Worm (Caenorhabditis elegans) whole organism, L4 larva: ENCODE data around the gene lis-1.
A peak's percentile ranks its signal among the peaks of the same experiment; 100 is the strongest.

Experiments used
- D1046.2 ChIP-seq: fragments of 200-800 bp; sonication (Bioruptor generic); IDR thresholded peaks from 2 replicates; pipeline ENCODE4 v1.3.6; 2022; ENCODE audit warnings: missing genetic modification characterization, missing compliant biosample characterization
- T26A8.4 ChIP-seq: fragments of 200-800 bp; sonication (Bioruptor generic); IDR thresholded peaks from 2 replicates; pipeline ENCODE4 v1.3.6; 2022; ENCODE audit warnings: missing genetic modification characterization, missing compliant biosample characterization
- Y5F2A.4 ChIP-seq: fragments of 200-800 bp; sonication (Bioruptor generic); optimal IDR thresholded peaks from 2 replicates; lab custom pipeline; 2018; ENCODE audit warnings: mild to moderate bottlenecking, missing genetic modification characterization, missing compliant biosample characterization
- aha-1 ChIP-seq: fragments of 150-350 bp; peaks from one replicate; lab custom pipeline; 2014; ENCODE audit warnings: missing biosample characterization, missing genetic modification characterization
- ceh-32 ChIP-seq: sonication (generic microtip); optimal IDR thresholded peaks from 2 replicates; lab custom pipeline; 2016; ENCODE audit warnings: mild to moderate bottlenecking, missing genetic modification characterization, missing compliant biosample characterization; ENCODE audit not compliant: poor library complexity
- ces-1 ChIP-seq: fragments of 150-350 bp; sonication (generic microtip); optimal IDR thresholded peaks from 4 replicates; lab custom pipeline; 2014; ENCODE audit warnings: missing biosample characterization, missing genetic modification reagents, missing genetic modification characterization
- ctbp-1 ChIP-seq: fragments of 200-800 bp; sonication (Bioruptor generic); IDR thresholded peaks from 2 replicates; pipeline ENCODE4 v1.3.6; 2022; ENCODE audit warnings: missing genetic modification reagents, missing genetic modification characterization, missing compliant biosample characterization
- daf-16 ChIP-seq, 3 experiments: sonication (generic microtip); optimal IDR thresholded peaks; 2 replicates each; lab custom pipeline; 2016 to 2017; ENCODE audit warnings: missing genetic modification characterization in 3 of 3, missing genetic modification reagents in 3 of 3, mild to moderate bottlenecking in 2 of 3, missing compliant biosample characterization in 2 of 3, missing biosample characterization in 1 of 3, moderate library complexity in 1 of 3
- daf-8 ChIP-seq: fragments of 200-800 bp; sonication (Bioruptor generic); IDR thresholded peaks from 2 replicates; pipeline ENCODE4 v1.3.6; 2022; ENCODE audit warnings: missing genetic modification characterization, missing compliant biosample characterization
- dmd-6 ChIP-seq: fragments of 200-800 bp; sonication (Bioruptor generic); IDR thresholded peaks from 2 replicates; pipeline ENCODE4 v1.3.6; 2022; ENCODE audit warnings: missing genetic modification reagents, missing genetic modification characterization, missing compliant biosample characterization
- dve-1 ChIP-seq: sonication (generic microtip); optimal IDR thresholded peaks from 2 replicates; lab custom pipeline; 2017; ENCODE audit warnings: antibody characterized with exemption, mild to moderate bottlenecking, missing genetic modification characterization, missing compliant biosample characterization; ENCODE audit not compliant: insufficient read depth
- egl-43 ChIP-seq: fragments of 200-800 bp; sonication (Bioruptor generic); IDR thresholded peaks from 2 replicates; pipeline ENCODE4 v1.3.6; 2022; ENCODE audit warnings: missing genetic modification reagents, missing genetic modification characterization, missing compliant biosample characterization
- hif-1 ChIP-seq, 2 experiments: sonication (generic microtip); optimal IDR thresholded peaks; 2 replicates each; lab custom pipeline; 2016 to 2017; ENCODE audit warnings: missing compliant biosample characterization in 2 of 2, missing genetic modification characterization in 2 of 2, missing genetic modification reagents in 2 of 2, missing genotype in 2 of 2, mild to moderate bottlenecking in 1 of 2
- hlh-11 ChIP-seq: fragments of 200-800 bp; sonication (Bioruptor generic); optimal IDR thresholded peaks from 2 replicates; lab custom pipeline; 2018; ENCODE audit warnings: mild to moderate bottlenecking, missing genetic modification characterization, missing compliant biosample characterization
- hlh-30 ChIP-seq: sonication (generic microtip); optimal IDR thresholded peaks from 2 replicates; lab custom pipeline; 2017; ENCODE audit warnings: antibody characterized with exemption, mild to moderate bottlenecking, missing genetic modification characterization, missing compliant biosample characterization; ENCODE audit not compliant: insufficient read depth
- hmg-1.1 ChIP-seq: fragments of 200-800 bp; sonication (Bioruptor generic); IDR thresholded peaks from 2 replicates; pipeline ENCODE4 v1.3.6; 2022; ENCODE audit warnings: missing genetic modification reagents, missing genetic modification characterization, missing compliant biosample characterization
- lin-38 ChIP-seq: fragments of 200-800 bp; sonication (Bioruptor generic); IDR thresholded peaks from 2 replicates; pipeline ENCODE4 v1.3.6; 2022; ENCODE audit warnings: missing genetic modification reagents, missing genetic modification characterization, missing compliant biosample characterization
- lin-39 ChIP-seq: fragments of 150-350 bp; optimal IDR thresholded peaks from 2 replicates; lab custom pipeline; 2014; ENCODE audit warnings: missing biosample characterization, missing genetic modification reagents, missing genetic modification characterization
- lir-3 ChIP-seq: sonication (generic microtip); optimal IDR thresholded peaks from 2 replicates; lab custom pipeline; 2016; ENCODE audit warnings: mild to moderate bottlenecking, missing genetic modification characterization, missing compliant biosample characterization
- lsy-2 ChIP-seq, 2 experiments: fragments of 150-350 bp in 1 of 2; sonication (generic microtip) in 1 of 2; optimal IDR thresholded peaks; 2 replicates each; lab custom pipeline; 2014 to 2017; ENCODE audit warnings: missing biosample characterization in 2 of 2, missing genetic modification characterization in 2 of 2
- madf-5 ChIP-seq, 2 experiments: fragments of 200-800 bp; sonication (Bioruptor generic); IDR thresholded peaks; 2 replicates each; pipeline ENCODE4 v1.3.6; 2022; ENCODE audit warnings: missing compliant biosample characterization in 2 of 2, missing genetic modification characterization in 2 of 2
- mdl-1 ChIP-seq, 2 experiments: fragments of 150-350 bp in 1 of 2; sonication (generic microtip) in 1 of 2; optimal IDR thresholded peaks; 2 replicates each; lab custom pipeline; 2014 to 2017; ENCODE audit warnings: missing biosample characterization in 2 of 2, missing genetic modification characterization in 2 of 2
- mep-1 ChIP-seq: fragments of 150-350 bp; sonication (generic microtip); optimal IDR thresholded peaks from 3 replicates; lab custom pipeline; 2014; ENCODE audit warnings: missing biosample characterization, missing genetic modification characterization
- mes-2 ChIP-seq: sonication (generic microtip); optimal IDR thresholded peaks from 2 replicates; lab custom pipeline; 2016; ENCODE audit warnings: missing genotype, mild to moderate bottlenecking, missing genetic modification characterization, missing compliant biosample characterization; ENCODE audit not compliant: poor library complexity, severe bottlenecking
- nhr-111 ChIP-seq: fragments of 200-800 bp; sonication (Bioruptor generic); optimal IDR thresholded peaks from 2 replicates; lab custom pipeline; 2018; ENCODE audit warnings: mild to moderate bottlenecking, missing genetic modification characterization, missing compliant biosample characterization
- nhr-28 ChIP-seq: fragments of 150-350 bp; optimal IDR thresholded peaks from 2 replicates; lab custom pipeline; 2014; ENCODE audit warnings: missing biosample characterization, missing genetic modification characterization
- nhr-48 ChIP-seq: sonication (generic microtip); optimal IDR thresholded peaks from 2 replicates; lab custom pipeline; 2016; ENCODE audit warnings: mild to moderate bottlenecking, missing genetic modification characterization, missing compliant biosample characterization
- nhr-77 ChIP-seq: fragments of 150-350 bp; optimal IDR thresholded peaks from 2 replicates; lab custom pipeline; 2014; ENCODE audit warnings: missing biosample characterization, missing genetic modification characterization
- pha-4 ChIP-seq, 2 experiments: fragments of 150-350 bp in 1 of 2; fragments of 200-800 bp in 1 of 2; sonication (Bioruptor generic) in 1 of 2; IDR thresholded peaks in 1 of 2; optimal IDR thresholded peaks in 1 of 2; 2 replicates each; pipeline versions ENCODE4 v1.3.6 to Lab custom; 2014 to 2022; ENCODE audit warnings: missing genetic modification characterization in 2 of 2, missing genetic modification reagents in 2 of 2, missing biosample characterization in 1 of 2, missing compliant biosample characterization in 1 of 2
- php-3 ChIP-seq: fragments of 200-800 bp; sonication (Bioruptor generic); IDR thresholded peaks from 2 replicates; pipeline ENCODE4 v1.3.6; 2022; ENCODE audit warnings: missing genetic modification reagents, missing genetic modification characterization, missing compliant biosample characterization
- pqm-1 ChIP-seq: sonication (generic microtip); optimal IDR thresholded peaks from 2 replicates; lab custom pipeline; 2017; ENCODE audit warnings: missing biosample characterization, missing genetic modification characterization
- rbr-2 ChIP-seq: sonication (generic microtip); optimal IDR thresholded peaks from 2 replicates; lab custom pipeline; 2016; ENCODE audit warnings: missing genotype, missing genetic modification characterization, missing compliant biosample characterization
- set-16 ChIP-seq: fragments of 200-800 bp; sonication (Bioruptor generic); IDR thresholded peaks from 2 replicates; pipeline ENCODE4 v1.3.6; 2022; ENCODE audit warnings: missing genetic modification reagents, missing genetic modification characterization, missing compliant biosample characterization
- snpc-1.2 ChIP-seq: fragments of 200-800 bp; sonication (Bioruptor generic); IDR thresholded peaks from 2 replicates; pipeline ENCODE4 v1.3.6; 2022; ENCODE audit warnings: missing genetic modification reagents, missing genetic modification characterization, missing compliant biosample characterization
- spr-1 ChIP-seq: sonication (generic microtip); optimal IDR thresholded peaks from 2 replicates; lab custom pipeline; 2016; ENCODE audit warnings: mild to moderate bottlenecking, missing genetic modification characterization, missing compliant biosample characterization
- tag-97 ChIP-seq: fragments of 200-800 bp; sonication (Bioruptor generic); IDR thresholded peaks from 2 replicates; pipeline ENCODE4 v1.3.6; 2022; ENCODE audit warnings: missing genetic modification characterization, missing compliant biosample characterization
- tra-1 ChIP-seq: fragments of 200-800 bp; sonication (Bioruptor generic); IDR thresholded peaks from 2 replicates; pipeline ENCODE4 v1.3.6; 2022; ENCODE audit warnings: missing genetic modification reagents, missing genetic modification characterization, missing compliant biosample characterization
- unc-39 ChIP-seq: sonication (generic microtip); optimal IDR thresholded peaks from 2 replicates; lab custom pipeline; 2017; ENCODE audit warnings: missing biosample characterization, missing genetic modification characterization
- vab-7 ChIP-seq: fragments of 200-800 bp; sonication (Bioruptor generic); IDR thresholded peaks from 2 replicates; pipeline ENCODE4 v1.3.6; 2022; ENCODE audit warnings: missing genetic modification reagents, missing genetic modification characterization, missing compliant biosample characterization
- zfp-3 ChIP-seq: fragments of 200-800 bp; sonication (Bioruptor generic); conservative IDR thresholded peaks from 2 replicates; pipeline ENCODE4 v1.3.6; 2022; ENCODE audit warnings: missing genetic modification reagents, missing genetic modification characterization, missing compliant biosample characterization
- zip-11 ChIP-seq: fragments of 200-800 bp; sonication (Bioruptor generic); IDR thresholded peaks from 2 replicates; pipeline ENCODE4 v1.3.6; 2022; ENCODE audit warnings: missing genetic modification characterization, missing compliant biosample characterization
- zip-2 ChIP-seq: fragments of 150-350 bp; optimal IDR thresholded peaks from 2 replicates; lab custom pipeline; 2014; ENCODE audit warnings: missing biosample characterization, missing genetic modification characterization
- ztf-11 ChIP-seq: fragments of 150-350 bp; optimal IDR thresholded peaks from 2 replicates; lab custom pipeline; 2014; ENCODE audit warnings: missing biosample characterization, missing genetic modification characterization

Gene lis-1

DNA sequence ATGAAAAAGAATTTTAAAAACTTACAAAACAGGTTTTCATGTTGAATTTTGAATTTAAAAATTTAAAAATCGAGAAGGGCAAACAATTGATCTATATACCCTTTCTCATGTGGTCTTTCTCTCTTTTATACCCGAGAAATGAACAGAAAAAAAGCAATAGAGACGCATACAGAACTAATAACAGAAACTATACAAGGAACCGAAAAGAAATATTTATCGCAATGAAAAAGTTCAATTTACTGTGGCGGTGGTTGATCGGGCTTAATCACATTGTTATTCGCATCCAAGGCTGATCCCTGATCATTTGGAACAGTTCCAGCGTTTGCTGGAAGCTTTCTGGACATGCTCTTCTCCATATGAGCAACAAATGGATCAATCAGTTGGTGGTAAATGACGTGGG, 1.7 kb upstream of the lis-1 start, which contains the start of gene T03F6.10:
Gene T03F6.10, minus strand, starts transcription at position 101 of the 400 bp plus-strand sequence.
- TF ChIP-seq nhr-28 (tag; lab: Kevin White, UChicago) (no peak), aha-1 (peak; percentile 44)

DNA sequence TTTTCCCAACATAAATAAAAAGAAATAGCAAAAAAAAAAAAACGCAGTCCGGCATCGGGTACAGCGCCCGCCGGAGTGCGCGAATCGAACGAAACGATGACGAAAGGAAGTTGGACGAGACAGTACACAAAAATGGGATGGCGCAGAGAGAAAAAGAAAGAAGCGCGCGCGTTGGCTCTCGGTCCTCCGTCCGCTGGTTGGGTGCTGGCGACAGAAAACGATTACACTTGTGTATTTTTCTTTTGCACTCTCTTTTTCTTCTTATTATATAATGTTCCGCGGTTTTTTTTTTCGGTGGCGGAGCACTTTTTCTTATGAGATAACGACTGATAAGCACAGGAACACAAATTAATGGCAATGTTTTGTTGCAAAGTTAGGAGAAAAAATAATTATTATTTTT, 739 bp upstream of the lis-1 start:
- no peak for TF ChIP-seq nhr-111 (GFP tag; lab: Kevin White, UChicago)
- no peak for TF ChIP-seq lin-39 (tag; lab: Kevin White, UChicago)
- peak; percentile 95 for TF ChIP-seq aha-1
- TF ChIP-seq ceh-32 (tag; lab: Kevin White, UChicago): no peak
- TF ChIP-seq mep-1 (tag; lab: Kevin White, UChicago): peak; percentile 69
- no peak for TF ChIP-seq lir-3 (tag; lab: Kevin White, UChicago)
- TF ChIP-seq mdl-1 (tag; optimal IDR thresholded peaks at IDR 0.05; lab: Kevin White, UChicago): peak in 1 of 2 experiments; percentile 62
- no peak for TF ChIP-seq daf-8
- no peak for TF ChIP-seq unc-39 (tag; lab: Kevin White, UChicago)
- TF ChIP-seq zfp-3: no peak
- TF ChIP-seq rbr-2 (tag; lab: Kevin White, UChicago): peak; percentile 65
- peak; percentile 55 for TF ChIP-seq dve-1 (tag; lab: Kevin White, UChicago)
- TF ChIP-seq snpc-1.2 (GFP tag; lab: Robert Waterston, UW): no peak
- TF ChIP-seq daf-16 (GFP tag; optimal IDR thresholded peaks at IDR 0.05; lab: Kevin White, UChicago): peak in 1 of 2 experiments; percentile 10
- TF ChIP-seq daf-16 (tag; optimal IDR thresholded peaks at IDR 0.05; lab: Kevin White, UChicago): peak; percentile 87
- no peak for TF ChIP-seq tag-97 (GFP tag; lab: Robert Waterston, UW)
- peak; percentile 33; the same call in 1 of the 2 replicates for TF ChIP-seq lin-38
- 0 out of 2 replicates have a peak, but pooled peaks have one; percentile 63 for TF ChIP-seq egl-43 (GFP tag; lab: Robert Waterston, UW)
- TF ChIP-seq hlh-11 (tag; lab: Kevin White, UChicago): peak; percentile 87
- TF ChIP-seq tra-1 (GFP tag; lab: Robert Waterston, UW): peak; percentile 64; the same call in 1 of the 2 replicates
- no peak for TF ChIP-seq ztf-11
- TF ChIP-seq T26A8.4 (GFP tag; lab: Robert Waterston, UW): no peak
- TF ChIP-seq madf-5 (GFP tag; IDR thresholded peaks at IDR 0.05; lab: Robert Waterston, UW): no peak
- TF ChIP-seq zip-11: no peak
- TF ChIP-seq php-3 (GFP tag; lab: Robert Waterston, UW): 0 out of 2 replicates have a peak, but pooled peaks have one; percentile 48
- peak; percentile 70 for TF ChIP-seq hmg-1.1
- TF ChIP-seq zip-2 (tag; lab: Kevin White, UChicago): no peak
- peak; percentile 75 for TF ChIP-seq hlh-30 (tag; lab: Kevin White, UChicago)
- no peak for TF ChIP-seq D1046.2 (GFP tag; lab: Robert Waterston, UW)
- TF ChIP-seq pqm-1 (tag; lab: Kevin White, UChicago): peak; percentile 79
- no peak for TF ChIP-seq spr-1 (tag; lab: Kevin White, UChicago)
- TF ChIP-seq ces-1 (GFP tag; lab: Kevin White, UChicago): no peak
- TF ChIP-seq set-16 (GFP tag; lab: Robert Waterston, UW): peak; percentile 54
- TF ChIP-seq vab-7: no peak
- TF ChIP-seq dmd-6: peak; percentile 70
- peak in 1 of 2 experiments; percentile 55 for TF ChIP-seq lsy-2 (tag; optimal IDR thresholded peaks at IDR 0.05; lab: Kevin White, UChicago)
- TF ChIP-seq hif-1 (tag; optimal IDR thresholded peaks at IDR 0.05; lab: Kevin White, UChicago): peak in 1 of 2 experiments; percentile 55
- 0 out of 2 replicates have a peak, but pooled peaks have one; percentile 25 for TF ChIP-seq ctbp-1 (GFP tag; lab: Robert Waterston, UW)
- TF ChIP-seq Y5F2A.4 (GFP tag; lab: Kevin White, UChicago): no peak
- TF ChIP-seq nhr-28 (tag; lab: Kevin White, UChicago): peak; percentile 55
- peak; percentile 36; the same call in 1 of the 2 replicates for TF ChIP-seq pha-4 (GFP tag; IDR thresholded peaks at IDR 0.05; lab: Robert Waterston, UW)
- TF ChIP-seq pha-4 (tag; optimal IDR thresholded peaks at IDR 0.05; lab: Kevin White, UChicago): no peak
- TF ChIP-seq nhr-48 (tag; lab: Kevin White, UChicago): peak; percentile 72
- TF ChIP-seq mes-2: peak; percentile 50
- TF ChIP-seq nhr-77 (tag; lab: Kevin White, UChicago): peak; percentile 51
